Worm (Caenorhabditis elegans) whole organism, L3 larva: ENCODE measurements around the gene str-101.

ENCODE experiments used
- ceh-16 ChIP-seq: sonication (generic microtip); optimal IDR thresholded peaks from 2 replicates; lab custom pipeline; 2017; ENCODE audit warnings: missing biosample characterization, missing genetic modification characterization
- egl-27 ChIP-seq: sonication (generic microtip); optimal IDR thresholded peaks from 4 replicates; lab custom pipeline; 2017; ENCODE audit warnings: missing biosample characterization, missing genetic modification reagents, missing genetic modification characterization
- elt-1 ChIP-seq: fragments of 150-350 bp; optimal IDR thresholded peaks from 2 replicates; lab custom pipeline; 2014; ENCODE audit warnings: missing biosample characterization, missing genetic modification characterization
- nfya-1 ChIP-seq: sonication (generic microtip); optimal IDR thresholded peaks from 2 replicates; lab custom pipeline; 2017; ENCODE audit warnings: missing genetic modification characterization, mild to moderate bottlenecking, missing compliant biosample characterization, antibody characterized with exemption, moderate library complexity; ENCODE audit not compliant: insufficient read depth
- pha-4 ChIP-seq: fragments of 150-350 bp; optimal IDR thresholded peaks from 2 replicates; lab custom pipeline; 2014; ENCODE audit warnings: missing biosample characterization, missing genetic modification reagents, missing genetic modification characterization
- snpc-4 ChIP-seq: fragments of 150-350 bp; optimal IDR thresholded peaks from 2 replicates; lab custom pipeline; 2014; ENCODE audit warnings: missing biosample characterization, missing genetic modification characterization

ce11 chrV:15752049-15752448, 40.3 kb upstream of the str-101 start, which contains the start of gene str-43:
- TF ChIP-seq nfya-1 (tag; lab: Kevin White, UChicago), result no peak
- TF ChIP-seq ceh-16, result no peak
- TF ChIP-seq egl-27 (tag; lab: Kevin White, UChicago), result no peak
- no peak for TF ChIP-seq pha-4
- no peak for TF ChIP-seq elt-1 (tag; lab: Kevin White, UChicago)
- TF ChIP-seq snpc-4 (tag; lab: Kevin White, UChicago), result no peak
